Worm (Caenorhabditis elegans): ENCODE measurements around the gene magi-1.

DNA sequence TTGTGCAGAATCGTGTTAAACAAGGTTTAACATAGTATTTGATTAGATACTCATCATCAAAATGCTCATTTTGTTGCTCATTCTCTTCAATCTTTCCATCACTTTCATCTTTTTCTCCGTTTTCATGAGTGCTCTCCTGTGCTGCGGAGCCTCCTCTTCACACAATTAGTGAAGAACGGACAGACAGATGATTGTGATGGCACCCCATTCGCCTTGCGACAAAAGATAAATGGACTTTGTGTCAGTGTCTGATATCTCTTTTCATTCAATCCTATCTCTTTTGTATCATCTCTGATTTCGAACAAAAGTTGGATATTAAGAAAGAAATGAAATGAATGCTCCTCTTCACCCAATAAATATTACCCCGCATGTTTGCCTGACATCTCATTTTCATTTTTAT lies 4.5 kb upstream of the magi-1 start:
- TF ChIP-seq snpc-4 (tag; optimal IDR thresholded peaks at IDR 0.05): no peak
- TF ChIP-seq skn-1 (tag; optimal IDR thresholded peaks at IDR 0.05): no peak
- no peak for TF ChIP-seq ceh-28 (tag; optimal IDR thresholded peaks at IDR 0.05)
- no peak for TF ChIP-seq nhr-25 (tag; optimal IDR thresholded peaks at IDR 0.05)
- TF ChIP-seq ama-1 (optimal IDR thresholded peaks at IDR 0.05): no peak
- TF ChIP-seq nhr-76 (tag; optimal IDR thresholded peaks at IDR 0.05): no peak
- TF ChIP-seq R02D3.7 (tag; optimal IDR thresholded peaks at IDR 0.05): no peak
- TF ChIP-seq lin-39 (tag; optimal IDR thresholded peaks at IDR 0.05): no peak
- TF ChIP-seq daf-12 (tag; optimal IDR thresholded peaks at IDR 0.05): no peak

All from whole organism, L3 larva.